Worm (Caenorhabditis elegans) whole organism, young adult: ENCODE results near the gene ifb-1.

Source experiments
- B0019.2 ChIP-seq: fragments of 200-800 bp; sonication (Bioruptor generic); conservative IDR thresholded peaks from 2 replicates; pipeline ENCODE4 v1.3.6; 2022; ENCODE audit warnings: missing genetic modification reagents, missing genetic modification characterization, missing compliant biosample characterization
- D2030.7 ChIP-seq: fragments of 200-800 bp; sonication (Bioruptor generic); IDR thresholded peaks from 2 replicates; pipeline ENCODE4 v1.3.6; 2022; ENCODE audit warnings: missing genetic modification reagents, missing genetic modification characterization, missing compliant biosample characterization
- F33H1.4 ChIP-seq: fragments of 200-800 bp; sonication (Bioruptor generic); IDR thresholded peaks from 2 replicates; pipeline ENCODE4 v1.3.6; 2022; ENCODE audit warnings: missing genetic modification reagents, missing genetic modification characterization, missing compliant biosample characterization
- F49E8.2 ChIP-seq: sonication (generic microtip); optimal IDR thresholded peaks from 3 replicates; lab custom pipeline; 2017; ENCODE audit warnings: missing genetic modification characterization, mild to moderate bottlenecking, missing compliant biosample characterization, antibody characterized with exemption, moderate library complexity; ENCODE audit not compliant: insufficient read depth
- F57A8.1 ChIP-seq: fragments of 200-800 bp; sonication (Bioruptor generic); optimal IDR thresholded peaks from 2 replicates; lab custom pipeline; 2018; ENCODE audit warnings: mild to moderate bottlenecking, missing genetic modification characterization, moderate library complexity, missing compliant biosample characterization
- T07F8.4 ChIP-seq: sonication (generic microtip); optimal IDR thresholded peaks from 2 replicates; lab custom pipeline; 2016; ENCODE audit warnings: mild to moderate bottlenecking, missing genetic modification characterization, moderate library complexity, missing compliant biosample characterization
- T26A5.8 ChIP-seq: sonication (generic microtip); optimal IDR thresholded peaks from 2 replicates; lab custom pipeline; 2016; ENCODE audit warnings: missing genetic modification characterization, missing compliant biosample characterization
- Y67H2A.10 ChIP-seq: fragments of 200-800 bp; sonication (Bioruptor generic); conservative IDR thresholded peaks from 2 replicates; pipeline ENCODE4 v1.3.6; 2022; ENCODE audit warnings: missing genetic modification reagents, missing genetic modification characterization, missing compliant biosample characterization
- ZK185.1 ChIP-seq: sonication (generic microtip); optimal IDR thresholded peaks from 2 replicates; lab custom pipeline; 2016; ENCODE audit warnings: mild to moderate bottlenecking, missing genetic modification characterization, missing compliant biosample characterization; ENCODE audit not compliant: poor library complexity, severe bottlenecking
- aptf-3 ChIP-seq: fragments of 200-800 bp; sonication (Bioruptor generic); IDR thresholded peaks from 2 replicates; pipeline ENCODE4 v1.3.6; 2022; ENCODE audit warnings: missing genetic modification characterization, missing compliant biosample characterization
- bed-1 ChIP-seq: fragments of 200-800 bp; sonication (Bioruptor generic); IDR thresholded peaks from 2 replicates; pipeline ENCODE4 v1.3.6; 2022; ENCODE audit warnings: missing genetic modification reagents, missing genetic modification characterization, missing compliant biosample characterization
- cebp-2 ChIP-seq: fragments of 200-800 bp; sonication (Bioruptor generic); IDR thresholded peaks from 2 replicates; pipeline ENCODE4 v1.3.6; 2022; ENCODE audit warnings: missing genetic modification characterization, missing compliant biosample characterization
- ceh-27 ChIP-seq: fragments of 200-800 bp; sonication (Bioruptor generic); optimal IDR thresholded peaks from 2 replicates; lab custom pipeline; 2018; ENCODE audit warnings: mild to moderate bottlenecking, missing genetic modification characterization, moderate library complexity, missing compliant biosample characterization
- ceh-40 ChIP-seq: fragments of 200-800 bp; sonication (Bioruptor generic); IDR thresholded peaks from 2 replicates; pipeline ENCODE4 v1.3.6; 2022; ENCODE audit warnings: missing genetic modification characterization, missing compliant biosample characterization
- chd-7 ChIP-seq: sonication (generic microtip); optimal IDR thresholded peaks from 2 replicates; lab custom pipeline; 2016; ENCODE audit warnings: mild to moderate bottlenecking, missing genetic modification characterization, moderate library complexity, missing compliant biosample characterization
- efl-1 ChIP-seq: fragments of 150-350 bp; optimal IDR thresholded peaks from 2 replicates; lab custom pipeline; 2014; ENCODE audit warnings: missing biosample characterization, missing genetic modification reagents, missing genetic modification characterization
- egl-18 ChIP-seq: fragments of 200-800 bp; sonication (Bioruptor generic); IDR thresholded peaks from 2 replicates; pipeline ENCODE4 v1.3.6; 2022; ENCODE audit warnings: missing genetic modification reagents, missing genetic modification characterization, missing compliant biosample characterization
- egrh-3 ChIP-seq: fragments of 200-800 bp; sonication (Bioruptor generic); IDR thresholded peaks from 2 replicates; pipeline ENCODE4 v1.3.6; 2022; ENCODE audit warnings: missing genetic modification reagents, missing genetic modification characterization, missing compliant biosample characterization
- ekl-4 ChIP-seq: fragments of 200-800 bp; sonication (Bioruptor generic); IDR thresholded peaks from 2 replicates; pipeline ENCODE4 v1.3.6; 2022; ENCODE audit warnings: missing genetic modification reagents, missing genetic modification characterization, missing compliant biosample characterization
- fkh-3 ChIP-seq: sonication (generic microtip); optimal IDR thresholded peaks from 2 replicates; lab custom pipeline; 2016; ENCODE audit warnings: mild to moderate bottlenecking, missing genetic modification characterization, missing compliant biosample characterization
- hlh-26 ChIP-seq: fragments of 200-800 bp; sonication (Bioruptor generic); conservative IDR thresholded peaks from 2 replicates; pipeline ENCODE4 v1.3.6; 2022; ENCODE audit warnings: missing genetic modification reagents, missing genetic modification characterization, missing compliant biosample characterization
- hmg-1.2 ChIP-seq: fragments of 200-800 bp; sonication (Bioruptor generic); IDR thresholded peaks from 2 replicates; pipeline ENCODE4 v1.3.6; 2022; ENCODE audit warnings: missing genetic modification reagents, missing genetic modification characterization, missing compliant biosample characterization
- hmg-20 ChIP-seq: fragments of 200-800 bp; sonication (Bioruptor generic); IDR thresholded peaks from 2 replicates; pipeline ENCODE4 v1.3.6; 2022; ENCODE audit warnings: missing genetic modification reagents, missing genetic modification characterization, missing compliant biosample characterization
- let-607 ChIP-seq, 2 experiments: fragments of 200-800 bp in 1 of 2; sonication (Bioruptor generic) in 1 of 2; sonication (generic microtip) in 1 of 2; optimal IDR thresholded peaks; 2 replicates each; lab custom pipeline; 2016 to 2018; ENCODE audit warnings: mild to moderate bottlenecking in 2 of 2, missing compliant biosample characterization in 2 of 2, missing genetic modification characterization in 2 of 2, moderate library complexity in 2 of 2, missing genotype in 1 of 2
- lin-40 ChIP-seq: sonication (generic microtip); optimal IDR thresholded peaks from 2 replicates; lab custom pipeline; 2016; ENCODE audit warnings: missing genetic modification characterization, mild to moderate bottlenecking, missing compliant biosample characterization, missing genotype, missing genetic modification reagents
- lsy-27 ChIP-seq: sonication (generic microtip); optimal IDR thresholded peaks from 2 replicates; lab custom pipeline; 2017; ENCODE audit warnings: missing genetic modification characterization, mild to moderate bottlenecking, missing compliant biosample characterization, antibody characterized with exemption, missing genotype, borderline replicate concordance; ENCODE audit not compliant: insufficient read depth
- madf-3 ChIP-seq: fragments of 200-800 bp; sonication (Bioruptor generic); IDR thresholded peaks from 2 replicates; pipeline ENCODE4 v1.3.6; 2022; ENCODE audit warnings: missing genetic modification reagents, missing genetic modification characterization, missing compliant biosample characterization
- madf-6 ChIP-seq: fragments of 200-800 bp; sonication (Bioruptor generic); IDR thresholded peaks from 2 replicates; pipeline ENCODE4 v1.3.6; 2022; ENCODE audit warnings: missing genetic modification reagents, missing genetic modification characterization, missing compliant biosample characterization
- nfya-1 ChIP-seq: sonication (generic microtip); optimal IDR thresholded peaks from 2 replicates; lab custom pipeline; 2017; ENCODE audit warnings: antibody characterized with exemption, missing compliant biosample characterization, missing genetic modification characterization, borderline replicate concordance; ENCODE audit not compliant: insufficient read depth
- nfya-2 ChIP-seq: fragments of 200-800 bp; sonication (Bioruptor generic); IDR thresholded peaks from 2 replicates; pipeline ENCODE4 v1.3.6; 2022; ENCODE audit warnings: missing genetic modification reagents, missing genetic modification characterization, missing compliant biosample characterization
- nfyb-1 ChIP-seq: fragments of 200-800 bp; sonication (Bioruptor generic); IDR thresholded peaks from 2 replicates; pipeline ENCODE4 v1.3.6; 2022; ENCODE audit warnings: missing genetic modification reagents, missing genetic modification characterization, missing compliant biosample characterization
- nhr-120 ChIP-seq: fragments of 200-800 bp; sonication (Bioruptor generic); IDR thresholded peaks from 2 replicates; pipeline ENCODE4 v1.3.6; 2022; ENCODE audit warnings: missing genetic modification characterization, missing compliant biosample characterization
- nhr-27 ChIP-seq: fragments of 200-800 bp; sonication (Bioruptor generic); optimal IDR thresholded peaks from 2 replicates; lab custom pipeline; 2018; ENCODE audit warnings: mild to moderate bottlenecking, missing genetic modification characterization, moderate library complexity, missing compliant biosample characterization
- nhr-90 ChIP-seq: sonication (generic microtip); optimal IDR thresholded peaks from 2 replicates; lab custom pipeline; 2016; ENCODE audit warnings: missing genotype, mild to moderate bottlenecking, missing genetic modification characterization, missing compliant biosample characterization
- pbrm-1 ChIP-seq: fragments of 200-800 bp; sonication (Bioruptor generic); IDR thresholded peaks from 2 replicates; pipeline ENCODE4 v1.3.6; 2022; ENCODE audit warnings: missing genetic modification reagents, missing genetic modification characterization, missing compliant biosample characterization
- snpc-1.3 ChIP-seq: sonication (generic microtip); optimal IDR thresholded peaks from 2 replicates; lab custom pipeline; 2017; ENCODE audit warnings: missing genetic modification characterization, mild to moderate bottlenecking, missing compliant biosample characterization, antibody characterized with exemption, moderate library complexity, missing genotype, missing genetic modification reagents; ENCODE audit not compliant: insufficient read depth
- tbp1 ChIP-seq: fragments of 200-800 bp; sonication (Bioruptor generic); optimal IDR thresholded peaks from 2 replicates; lab custom pipeline; 2018; ENCODE audit warnings: mild to moderate bottlenecking, missing genetic modification characterization, missing compliant biosample characterization
- tlf-1 ChIP-seq: fragments of 200-800 bp; sonication (Bioruptor generic); optimal IDR thresholded peaks from 2 replicates; lab custom pipeline; 2018; ENCODE audit warnings: mild to moderate bottlenecking, missing genetic modification characterization, missing compliant biosample characterization
- zfh-2 ChIP-seq: fragments of 200-800 bp; sonication (Bioruptor generic); conservative IDR thresholded peaks from 2 replicates; pipeline ENCODE4 v1.3.6; 2022; ENCODE audit warnings: missing genetic modification reagents, missing genetic modification characterization, missing compliant biosample characterization
- ztf-22 ChIP-seq: fragments of 200-800 bp; sonication (Bioruptor generic); optimal IDR thresholded peaks from 2 replicates; lab custom pipeline; 2018; ENCODE audit warnings: mild to moderate bottlenecking, missing genetic modification characterization, moderate library complexity, missing compliant biosample characterization
- ztf-6 ChIP-seq: fragments of 200-800 bp; sonication (Bioruptor generic); IDR thresholded peaks from 2 replicates; pipeline ENCODE4 v1.3.6; 2022; ENCODE audit warnings: missing genetic modification reagents, missing genetic modification characterization, missing compliant biosample characterization

ifb-1 gene

ce11 chrII:5779866-5780265 lies 14.4 kb downstream of the ifb-1 start:
- TF ChIP-seq lin-40 (tag; lab: Kevin White, UChicago) (no peak), hmg-1.2 (GFP tag; lab: Robert Waterston, UW) (peak; percentile 50; the same call in 1 of the 2 replicates), B0019.2 (no peak), ceh-27 (GFP tag; lab: Kevin White, UChicago) (peak; percentile 7), nfya-1 (tag; lab: Kevin White, UChicago) (no peak), aptf-3 (GFP tag; lab: Robert Waterston, UW) (no peak)

- no peak; the same call in 1 of the 2 replicates for TF ChIP-seq egl-18 (GFP tag; lab: Robert Waterston, UW)
- peak; percentile 49; the same call in 1 of the 2 replicates for TF ChIP-seq egrh-3
- 0 out of 2 replicates have a peak, but pooled peaks have one; percentile 27 for TF ChIP-seq cebp-2 (GFP tag; lab: Robert Waterston, UW)
- TF ChIP-seq nfyb-1 (GFP tag; lab: Robert Waterston, UW), result peak; percentile 88
- TF ChIP-seq madf-3, result 0 out of 2 replicates have a peak, but pooled peaks have one; percentile 43
- TF ChIP-seq pbrm-1 (GFP tag; lab: Robert Waterston, UW), result peak; percentile 79
- peak; percentile 34; the same call in 1 of the 2 replicates for TF ChIP-seq F33H1.4 (GFP tag; lab: Robert Waterston, UW)
- 0 out of 2 replicates have a peak, but pooled peaks have one; percentile 34 for TF ChIP-seq ceh-40 (GFP tag; lab: Robert Waterston, UW)
- TF ChIP-seq ZK185.1 (tag; lab: Kevin White, UChicago), result peak; percentile 60
- TF ChIP-seq ztf-22, result peak; percentile 12
- TF ChIP-seq ekl-4, result peak; percentile 67; the same call in 1 of the 2 replicates
- TF ChIP-seq snpc-1.3, result peak; percentile 59
- peak; percentile 40 to 65 for TF ChIP-seq let-607 (tag; optimal IDR thresholded peaks at IDR 0.05; lab: Kevin White, UChicago)
- TF ChIP-seq fkh-3 (tag; lab: Kevin White, UChicago), result peak; percentile 66
- TF ChIP-seq tbp1 (GFP tag; lab: Kevin White, UChicago), result peak; percentile 95
- peak; percentile 84 for TF ChIP-seq T07F8.4
- peak; percentile 77 for TF ChIP-seq F49E8.2 (tag; lab: Kevin White, UChicago)
- TF ChIP-seq zfh-2 (GFP tag; lab: Robert Waterston, UW), result no peak; the same call in 1 of the 2 replicates
- no peak for TF ChIP-seq Y67H2A.10 (GFP tag; lab: Robert Waterston, UW)
- no peak for TF ChIP-seq nhr-120 (GFP tag; lab: Robert Waterston, UW)
- no peak for TF ChIP-seq hlh-26
- TF ChIP-seq nfya-2 (GFP tag; lab: Robert Waterston, UW), result 0 out of 2 replicates have a peak, but pooled peaks have one; percentile 23
- TF ChIP-seq D2030.7, result peak; percentile 89
- peak; percentile 23 for TF ChIP-seq tlf-1
- TF ChIP-seq hmg-20 (GFP tag; lab: Robert Waterston, UW), result peak; percentile 18; the same call in 1 of the 2 replicates
- TF ChIP-seq nhr-27, result peak; percentile 60
- peak; percentile 83 for TF ChIP-seq chd-7
- peak; percentile 44 for TF ChIP-seq ceh-27 (GFP tag; lab: Kevin White, UChicago)
- TF ChIP-seq nfya-1 (tag; lab: Kevin White, UChicago), result no peak
- TF ChIP-seq lsy-27 (tag; lab: Kevin White, UChicago), result peak; percentile 90
- peak; percentile 95 for TF ChIP-seq aptf-3 (GFP tag; lab: Robert Waterston, UW)
- TF ChIP-seq T26A5.8 (tag; lab: Kevin White, UChicago), result peak; percentile 83
- TF ChIP-seq nhr-90 (tag; lab: Kevin White, UChicago), result peak; percentile 95
- TF ChIP-seq F57A8.1 (GFP tag; lab: Kevin White, UChicago), result peak; percentile 30
- no peak for TF ChIP-seq efl-1 (GFP tag; lab: Kevin White, UChicago)
- 0 out of 2 replicates have a peak, but pooled peaks have one; percentile 43 for TF ChIP-seq ztf-6
- peak; percentile 69 for TF ChIP-seq madf-6 (GFP tag; lab: Robert Waterston, UW)
- TF ChIP-seq bed-1 (GFP tag; lab: Robert Waterston, UW), result no peak
These were observed 16.8 kb downstream of the ifb-1 start, which contains the start of gene K05F1.6 for ce11 chrII:5781935-5782921. Gene K05F1.6, plus strand, starts transcription at chrII:5782520.
